Fruit fly (Drosophila melanogaster) Kc167 (cell line): ENCODE results near the gene CG6592.

Experiments
- h ChIP-seq: fragments of >200 bp; optimal IDR thresholded peaks from 3 replicates; lab custom pipeline; 2018; ENCODE audit warnings: missing external identifiers
- psq ChIP-seq: fragments of >200 bp; optimal IDR thresholded peaks from 2 replicates; lab custom pipeline; 2017; ENCODE audit warnings: missing external identifiers

DNA sequence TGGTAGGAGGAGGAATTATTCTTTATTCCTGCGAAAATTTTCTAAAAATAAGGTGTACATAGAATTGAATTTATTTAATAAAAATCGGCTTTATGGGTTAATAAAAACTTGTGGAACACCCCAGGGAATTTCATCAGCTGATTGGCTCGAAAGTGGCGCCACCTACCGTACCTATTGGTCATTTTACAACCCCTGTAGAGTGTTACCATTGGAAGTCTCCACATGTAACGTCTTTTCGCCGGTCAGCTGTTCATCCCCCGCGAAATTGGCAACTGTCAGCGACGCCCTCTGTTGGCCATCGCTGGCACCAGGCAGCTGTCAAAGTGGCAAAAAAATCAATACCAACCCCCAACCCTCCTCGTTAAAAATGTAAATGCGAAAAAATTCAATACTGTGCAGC lies 23.1 kb downstream of the CG6592 start, which contains the start of gene CG13293:
- TF ChIP-seq h (lab: Kevin White, UChicago) (no peak), psq (lab: Kevin White, UChicago) (no peak)
